Fruit fly (Drosophila melanogaster) whole organism, embryonic: ENCODE data around the gene Spt20.

Experiments
- B-H1 ChIP-seq: fragments of 200-800 bp; sonication (Bioruptor generic); IDR thresholded peaks from 3 replicates; pipeline ENCODE4 v1.3.6; 2022; ENCODE audit warnings: missing biosample characterization, missing genetic modification characterization
- BtbVII ChIP-seq: fragments of 200-800 bp; sonication (Bioruptor generic); optimal IDR thresholded peaks from 3 replicates; lab custom pipeline; 2017; ENCODE audit warnings: missing biosample characterization, mild to moderate bottlenecking, missing genetic modification characterization
- CG10462 ChIP-seq: fragments of 200-800 bp; sonication (Bioruptor generic); optimal IDR thresholded peaks from 2 replicates; lab custom pipeline; 2016; ENCODE audit warnings: missing biosample characterization, missing genetic modification characterization
- CG11695 ChIP-seq: fragments of 200-800 bp; sonication (Bioruptor generic); IDR thresholded peaks from 3 replicates; pipeline ENCODE4 v1.3.6; 2022; ENCODE audit warnings: missing biosample characterization, missing genetic modification characterization
- CG12391 ChIP-seq: fragments of 200-800 bp; sonication (Bioruptor generic); optimal IDR thresholded peaks from 3 replicates; lab custom pipeline; 2018; ENCODE audit warnings: missing biosample characterization, mild to moderate bottlenecking, missing genetic modification characterization, moderate library complexity
- CG14667 ChIP-seq: fragments of 200-800 bp; sonication (Bioruptor generic); IDR thresholded peaks from 2 replicates; pipeline ENCODE4 v1.3.6; 2022; ENCODE audit warnings: missing biosample characterization, missing genetic modification characterization
- CG16813 ChIP-seq: fragments of 200-800 bp; sonication (Bioruptor generic); IDR thresholded peaks from 3 replicates; pipeline ENCODE4 v1.3.6; 2022; ENCODE audit warnings: missing biosample characterization, missing genetic modification characterization; ENCODE audit not compliant: partially characterized antibody
- CG17385 ChIP-seq: fragments of 200-800 bp; sonication (Bioruptor generic); optimal IDR thresholded peaks from 3 replicates; lab custom pipeline; 2018; ENCODE audit warnings: missing biosample characterization, mild to moderate bottlenecking, missing genetic modification characterization
- CG2199 ChIP-seq: fragments of 200-800 bp; sonication (Bioruptor generic); IDR thresholded peaks from 3 replicates; pipeline ENCODE4 v1.3.6; 2022; ENCODE audit warnings: missing biosample characterization, missing genetic modification characterization
- CG31224 ChIP-seq: fragments of 200-800 bp; sonication (Bioruptor generic); IDR thresholded peaks from 2 replicates; pipeline ENCODE4 v1.3.6; 2022; ENCODE audit warnings: missing biosample characterization, missing genetic modification characterization
- CG6175 ChIP-seq: fragments of 200-800 bp; sonication (Bioruptor generic); IDR thresholded peaks from 3 replicates; pipeline ENCODE4 v1.3.6; 2022; ENCODE audit warnings: missing biosample characterization, missing genetic modification characterization
- CG6683 ChIP-seq: fragments of 200-800 bp; sonication (Bioruptor generic); optimal IDR thresholded peaks from 2 replicates; lab custom pipeline; 2017; ENCODE audit warnings: missing biosample characterization, mild to moderate bottlenecking, missing genetic modification characterization, missing genetic modification reagents
- CG6765 ChIP-seq: fragments of 200-800 bp; sonication (Bioruptor generic); optimal IDR thresholded peaks from 3 replicates; lab custom pipeline; 2017; ENCODE audit warnings: missing biosample characterization, mild to moderate bottlenecking, missing genetic modification characterization
- CG8359 ChIP-seq: fragments of 200-800 bp; sonication (Bioruptor generic); optimal IDR thresholded peaks from 2 replicates; lab custom pipeline; 2017; ENCODE audit warnings: missing biosample characterization, mild to moderate bottlenecking, missing genetic modification characterization, borderline replicate concordance
- CG9609 ChIP-seq: fragments of 200-800 bp; sonication (Bioruptor generic); optimal IDR thresholded peaks from 3 replicates; lab custom pipeline; 2016; ENCODE audit warnings: missing biosample characterization, missing genetic modification characterization
- Chrac-16 ChIP-seq: fragments of 200-800 bp; sonication (Bioruptor generic); optimal IDR thresholded peaks from 3 replicates; lab custom pipeline; 2016; ENCODE audit warnings: missing biosample characterization, missing genetic modification characterization
- CoRest ChIP-seq: fragments of 200-800 bp; sonication (Bioruptor generic); optimal IDR thresholded peaks from 3 replicates; lab custom pipeline; 2018; ENCODE audit warnings: missing biosample characterization, mild to moderate bottlenecking, missing genetic modification characterization, moderate library complexity
- CrebB ChIP-seq: fragments of 200-800 bp; sonication (Bioruptor generic); optimal IDR thresholded peaks from 3 replicates; lab custom pipeline; 2018; ENCODE audit warnings: missing biosample characterization, mild to moderate bottlenecking, missing genetic modification characterization
- Dad ChIP-seq: fragments of 200-800 bp; sonication (Bioruptor generic); optimal IDR thresholded peaks from 3 replicates; lab custom pipeline; 2016; ENCODE audit warnings: missing biosample characterization, missing genetic modification characterization
- Dll ChIP-seq: fragments of 200-800 bp; sonication (Bioruptor generic); IDR thresholded peaks from 4 replicates; pipeline ENCODE4 v1.3.6; 2022; ENCODE audit warnings: missing biosample characterization, missing genetic modification characterization; ENCODE audit not compliant: partially characterized antibody
- Doc3 ChIP-seq: fragments of 200-800 bp; sonication (Bioruptor generic); IDR thresholded peaks from 3 replicates; pipeline ENCODE4 v1.3.6; 2022; ENCODE audit warnings: missing biosample characterization, missing genetic modification characterization; ENCODE audit not compliant: partially characterized antibody
- Dp ChIP-seq: fragments of 200-800 bp; sonication (Bioruptor generic); optimal IDR thresholded peaks from 2 replicates; lab custom pipeline; 2018; ENCODE audit warnings: missing biosample characterization, mild to moderate bottlenecking, missing genetic modification characterization, moderate library complexity
- Ets65A ChIP-seq: fragments of 200-800 bp; sonication (Bioruptor generic); peaks from one replicate; lab custom pipeline; 2016; ENCODE audit warnings: missing biosample characterization, missing genetic modification characterization
- H15 ChIP-seq: fragments of 200-800 bp; sonication (Bioruptor generic); IDR thresholded peaks from 3 replicates; pipeline ENCODE4 v1.3.6; 2022; ENCODE audit warnings: missing biosample characterization, missing genetic modification characterization
- HHEX ChIP-seq: fragments of 200-800 bp; sonication (Bioruptor generic); optimal IDR thresholded peaks from 3 replicates; lab custom pipeline; 2017; ENCODE audit warnings: missing biosample characterization, mild to moderate bottlenecking, missing genetic modification characterization, missing genetic modification reagents
- HmgZ ChIP-seq: fragments of 200-800 bp; sonication (Bioruptor generic); optimal IDR thresholded peaks from 2 replicates; lab custom pipeline; 2018; ENCODE audit warnings: missing biosample characterization, mild to moderate bottlenecking, missing genetic modification characterization
- Hmr ChIP-seq: fragments of 200-800 bp; sonication (Bioruptor generic); optimal IDR thresholded peaks from 3 replicates; lab custom pipeline; 2017; ENCODE audit warnings: mild to moderate bottlenecking, missing biosample characterization, missing genetic modification reagents, missing genetic modification characterization
- Nf-YA ChIP-seq: fragments of 200-800 bp; sonication (Bioruptor generic); IDR thresholded peaks from 2 replicates; pipeline ENCODE4 v1.3.6; 2022; ENCODE audit warnings: missing biosample characterization, missing genetic modification characterization
- Ravus ChIP-seq: fragments of 200-800 bp; sonication (Bioruptor generic); IDR thresholded peaks from 2 replicates; pipeline ENCODE4 v1.3.6; 2022; ENCODE audit warnings: missing biosample characterization, missing genetic modification characterization
- YL-1 ChIP-seq: fragments of 200-800 bp; sonication (Bioruptor generic); optimal IDR thresholded peaks from 3 replicates; lab custom pipeline; 2017; ENCODE audit warnings: missing biosample characterization, mild to moderate bottlenecking, missing genetic modification characterization
- abd-A ChIP-seq: fragments of 200-800 bp; sonication (Bioruptor generic); optimal IDR thresholded peaks from 3 replicates; lab custom pipeline; 2019; ENCODE audit warnings: missing biosample characterization, mild to moderate bottlenecking, missing genetic modification characterization, moderate library complexity
- amos ChIP-seq: fragments of 200-800 bp; sonication (Bioruptor generic); IDR thresholded peaks from 2 replicates; pipeline ENCODE4 v1.3.6; 2022; ENCODE audit warnings: missing biosample characterization, missing genetic modification characterization; ENCODE audit not compliant: partially characterized antibody
- bigmax ChIP-seq: fragments of 200-800 bp; sonication (Bioruptor generic); optimal IDR thresholded peaks from 2 replicates; lab custom pipeline; 2018; ENCODE audit warnings: missing biosample characterization, mild to moderate bottlenecking, missing genetic modification characterization
- cato ChIP-seq: fragments of 200-800 bp; sonication (Bioruptor generic); optimal IDR thresholded peaks from 2 replicates; lab custom pipeline; 2016; ENCODE audit warnings: missing biosample characterization, missing genetic modification characterization, borderline replicate concordance
- cg ChIP-seq: fragments of 200-800 bp; sonication (Bioruptor generic); optimal IDR thresholded peaks from 3 replicates; lab custom pipeline; 2019; ENCODE audit warnings: missing biosample characterization, mild to moderate bottlenecking, missing genetic modification characterization, moderate library complexity
- chif ChIP-seq, 2 experiments: fragments of 200-800 bp; sonication (Bioruptor generic); optimal IDR thresholded peaks; 3 replicates each; lab custom pipeline; 2016; ENCODE audit warnings: missing biosample characterization in 2 of 2, missing genetic modification characterization in 2 of 2
- chinmo ChIP-seq: fragments of 200-800 bp; sonication (Bioruptor generic); IDR thresholded peaks from 4 replicates; pipeline ENCODE4 v1.3.6; 2022; ENCODE audit warnings: missing biosample characterization, missing genetic modification characterization; ENCODE audit not compliant: partially characterized antibody
- chn ChIP-seq: fragments of 200-800 bp; sonication (Bioruptor generic); optimal IDR thresholded peaks from 2 replicates; lab custom pipeline; 2016; ENCODE audit warnings: missing biosample characterization, missing genetic modification characterization
- dmrt11E ChIP-seq: fragments of 200-800 bp; sonication (Bioruptor generic); optimal IDR thresholded peaks from 3 replicates; lab custom pipeline; 2018; ENCODE audit warnings: missing biosample characterization, mild to moderate bottlenecking, missing genetic modification characterization, moderate library complexity
- en ChIP-seq: fragments of 200-800 bp; sonication (Bioruptor generic); optimal IDR thresholded peaks from 2 replicates; lab custom pipeline; 2016; ENCODE audit warnings: missing biosample characterization, missing genetic modification characterization
- esg ChIP-seq: fragments of 200-800 bp; sonication (Bioruptor generic); conservative IDR thresholded peaks from 2 replicates; pipeline ENCODE4 v1.3.6; 2022; ENCODE audit warnings: missing biosample characterization, missing genetic modification characterization
- hkb ChIP-seq, 2 experiments: fragments of 200-800 bp in 1 of 2; fragments of >200 bp in 1 of 2; sonication (Bioruptor generic) in 1 of 2; IDR thresholded peaks in 1 of 2; optimal IDR thresholded peaks in 1 of 2; 2 replicates each; pipeline versions ENCODE4 v1.3.6 to Lab custom; 2017 to 2022; ENCODE audit warnings: missing biosample characterization in 1 of 2, missing genetic modification characterization in 1 of 2
- jigr1 ChIP-seq: fragments of 200-800 bp; sonication (Bioruptor generic); IDR thresholded peaks from 3 replicates; pipeline ENCODE4 v1.3.6; 2022; ENCODE audit warnings: missing biosample characterization, missing genetic modification characterization
- kay ChIP-seq: fragments of 200-800 bp; sonication (Bioruptor generic); optimal IDR thresholded peaks from 2 replicates; lab custom pipeline; 2016; ENCODE audit warnings: missing biosample characterization, missing genetic modification characterization
- kni ChIP-seq: fragments of 200-800 bp; sonication (Bioruptor generic); optimal IDR thresholded peaks from 3 replicates; lab custom pipeline; 2017; ENCODE audit warnings: mild to moderate bottlenecking, missing biosample characterization, missing genetic modification reagents, missing genetic modification characterization
- onecut ChIP-seq: fragments of 200-800 bp; sonication (Bioruptor generic); IDR thresholded peaks from 2 replicates; pipeline ENCODE4 v1.3.6; 2022; ENCODE audit warnings: missing biosample characterization, missing genetic modification characterization
- psq ChIP-seq: fragments of 200-800 bp; sonication (Bioruptor generic); optimal IDR thresholded peaks from 2 replicates; lab custom pipeline; 2017; ENCODE audit warnings: missing biosample characterization, missing genetic modification characterization
- run ChIP-seq: fragments of 200-800 bp; sonication (Bioruptor generic); optimal IDR thresholded peaks from 3 replicates; lab custom pipeline; 2018; ENCODE audit warnings: missing biosample characterization, mild to moderate bottlenecking, missing genetic modification characterization
- ssp ChIP-seq: fragments of 200-800 bp; sonication (Bioruptor generic); IDR thresholded peaks from 2 replicates; pipeline ENCODE4 v1.3.6; 2022; ENCODE audit warnings: missing biosample characterization, missing genetic modification characterization

Spt20 gene

dm6 chr3L:13488129-13488876 lies 14.2 kb upstream of the Spt20 start (continued):
- TF ChIP-seq CG14667 (GFP tag; lab: Robert Waterston, UW) (no peak), bigmax (GFP tag; lab: Kevin White, UChicago) (no peak), H15 (GFP tag; lab: Robert Waterston, UW) (no peak), CG12391 (tag; lab: Kevin White, UChicago) (no peak), CG10462 (GFP tag; lab: Kevin White, UChicago) (no peak), CG6175 (peak; percentile 50; the same call in 1 of the 3 replicates), cato (GFP tag; lab: Kevin White, UChicago) (no peak), CG17385 (GFP tag; lab: Kevin White, UChicago) (no peak), BtbVII (no peak), CG16813 (GFP tag; lab: Robert Waterston, UW) (no peak), CG8359 (GFP tag; lab: Kevin White, UChicago) (no peak), Ets65A (GFP tag; lab: Kevin White, UChicago) (no peak), HmgZ (tag; lab: Kevin White, UChicago) (no peak), jigr1 (GFP tag; lab: Robert Waterston, UW) (no peak), Dp (GFP tag; lab: Kevin White, UChicago) (no peak), CG31224 (GFP tag; lab: Robert Waterston, UW) (no peak), Dll (no peak), onecut (GFP tag; lab: Robert Waterston, UW) (no peak), Ravus (GFP tag; lab: Robert Waterston, UW) (no peak), chn (GFP tag; lab: Kevin White, UChicago) (no peak), esg (GFP tag; lab: Robert Waterston, UW) (no peak), psq (GFP tag; lab: Kevin White, UChicago) (no peak), run (tag; lab: Kevin White, UChicago) (no peak), hkb (optimal IDR thresholded peaks at IDR 0.05; lab: Kevin White, UChicago) (no peak), hkb (GFP tag; IDR thresholded peaks at IDR 0.05; lab: Robert Waterston, UW) (no peak), CG6765 (GFP tag; lab: Kevin White, UChicago) (no peak), kay (GFP tag; lab: Kevin White, UChicago) (peak; percentile 14), CG2199 (GFP tag; lab: Robert Waterston, UW) (peak; percentile 80; the same call in 1 of the 3 replicates), chif (GFP tag; optimal IDR thresholded peaks at IDR 0.05; lab: Kevin White, UChicago) (peak in 1 of 2 experiments; percentile 4), ssp (GFP tag; lab: Robert Waterston, UW) (no peak), chinmo (GFP tag; lab: Robert Waterston, UW) (0 out of 4 replicates have a peak, but pooled peaks have one; percentile 25), Hmr (no peak), CoRest (tag; lab: Kevin White, UChicago) (no peak), cg (no peak), abd-A (tag; lab: Kevin White, UChicago) (no peak), CG11695 (GFP tag; lab: Robert Waterston, UW) (no peak), YL-1 (GFP tag; lab: Kevin White, UChicago) (no peak), CG6683 (GFP tag; lab: Kevin White, UChicago) (no peak), CG9609 (GFP tag; lab: Kevin White, UChicago) (no peak), B-H1 (GFP tag; lab: Robert Waterston, UW) (no peak), Nf-YA (GFP tag; lab: Robert Waterston, UW) (no peak), kni (GFP tag; lab: Kevin White, UChicago) (no peak), CrebB (tag; lab: Kevin White, UChicago) (no peak), en (GFP tag; lab: Kevin White, UChicago) (no peak), Doc3 (GFP tag; lab: Robert Waterston, UW) (no peak), Chrac-16 (GFP tag; lab: Kevin White, UChicago) (no peak), HHEX (GFP tag; lab: Kevin White, UChicago) (no peak), Dad (GFP tag; lab: Kevin White, UChicago) (no peak), dmrt11E (tag; lab: Kevin White, UChicago) (no peak), amos (GFP tag; lab: Robert Waterston, UW) (no peak)
